Fruit fly (Drosophila melanogaster): ENCODE data around the gene ND-ASHI.

DNA sequence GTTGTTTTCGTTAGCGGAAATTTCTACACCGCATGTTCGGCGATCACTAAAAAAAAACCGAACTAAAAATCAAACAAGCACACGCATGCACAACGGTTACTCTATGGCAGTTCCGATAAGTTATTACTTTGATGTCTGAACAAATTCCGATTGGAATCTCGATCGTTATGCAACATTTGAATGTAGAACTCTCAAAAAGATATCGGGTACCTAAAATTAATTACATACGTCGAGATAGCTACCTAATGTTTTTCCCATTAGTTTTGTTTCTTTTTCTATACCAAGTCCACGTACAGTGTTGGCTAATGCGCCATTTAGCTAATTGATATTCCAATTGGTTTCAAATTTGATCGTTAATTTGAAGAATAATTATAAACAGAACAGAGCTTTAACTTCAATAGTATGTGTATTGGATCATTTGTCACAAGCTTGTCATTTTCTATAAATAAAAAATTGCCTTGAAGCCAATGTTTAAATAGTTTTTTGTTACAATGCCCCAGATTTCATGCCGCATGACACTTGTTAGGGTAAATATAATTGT lies 22.1 kb upstream of the ND-ASHI start:
- TF ChIP-seq D1 (tag; optimal IDR thresholded peaks at IDR 0.05), result no peak
- no peak for TF ChIP-seq Pif1B (GFP tag; optimal IDR thresholded peaks at IDR 0.05)
- no peak for TF ChIP-seq CG32121 (GFP tag; IDR thresholded peaks at IDR 0.05)
- no peak for TF ChIP-seq Pif1A (GFP tag; optimal IDR thresholded peaks at IDR 0.05)
- TF ChIP-seq CG34367 (tag; optimal IDR thresholded peaks at IDR 0.05), result no peak
- no peak for TF ChIP-seq CG14655 (GFP tag; optimal IDR thresholded peaks at IDR 0.05)
- no peak for TF ChIP-seq CG13204 (GFP tag; optimal IDR thresholded peaks at IDR 0.05)

All from whole organism, pupa.